Worm (Caenorhabditis elegans) whole organism, L4 larva: ENCODE measurements around the gene Y10G11A.1.
A peak's percentile ranks its signal among the peaks of the same experiment; 100 is the strongest.
"Not testable (repeated sequence)": the region's sequence is repeated elsewhere in the genome, so short reads cannot be mapped to it uniquely, and the experiment has no call there.

ENCODE experiments used
- T20F7.1 ChIP-seq: fragments of 200-800 bp; sonication (Bioruptor generic); optimal IDR thresholded peaks from 2 replicates; lab custom pipeline; 2018; ENCODE audit warnings: mild to moderate bottlenecking, missing genetic modification characterization, missing compliant biosample characterization
- Y48G9A.11 ChIP-seq: fragments of 200-800 bp; sonication (Bioruptor generic); IDR thresholded peaks from 2 replicates; pipeline ENCODE4 v1.3.6; 2022; ENCODE audit warnings: missing genetic modification reagents, missing genetic modification characterization, missing compliant biosample characterization
- arid-1 ChIP-seq: fragments of 200-800 bp; sonication (Bioruptor generic); conservative IDR thresholded peaks from 2 replicates; pipeline ENCODE4 v1.3.6; 2022; ENCODE audit warnings: missing genetic modification reagents, missing genetic modification characterization, missing compliant biosample characterization
- ceh-62 ChIP-seq: sonication (generic microtip); optimal IDR thresholded peaks from 2 replicates; lab custom pipeline; 2017; ENCODE audit warnings: missing biosample characterization, missing genetic modification characterization
- ces-1 ChIP-seq: fragments of 150-350 bp; sonication (generic microtip); optimal IDR thresholded peaks from 4 replicates; lab custom pipeline; 2014; ENCODE audit warnings: missing biosample characterization, missing genetic modification reagents, missing genetic modification characterization
- duxl-1 ChIP-seq: sonication (generic microtip); optimal IDR thresholded peaks from 2 replicates; lab custom pipeline; 2016; ENCODE audit warnings: mild to moderate bottlenecking, missing genetic modification characterization, moderate library complexity, missing compliant biosample characterization; ENCODE audit not compliant: poor library complexity
- hif-1 ChIP-seq, 2 experiments: sonication (generic microtip); optimal IDR thresholded peaks; 2 replicates each; lab custom pipeline; 2016 to 2017; ENCODE audit warnings: missing compliant biosample characterization in 2 of 2, missing genetic modification characterization in 2 of 2, missing genetic modification reagents in 2 of 2, missing genotype in 2 of 2, mild to moderate bottlenecking in 1 of 2
- lin-13 ChIP-seq: fragments of 150-350 bp; optimal IDR thresholded peaks from 2 replicates; lab custom pipeline; 2014; ENCODE audit warnings: missing biosample characterization, missing genetic modification reagents, missing genetic modification characterization
- lin-38 ChIP-seq: fragments of 200-800 bp; sonication (Bioruptor generic); IDR thresholded peaks from 2 replicates; pipeline ENCODE4 v1.3.6; 2022; ENCODE audit warnings: missing genetic modification reagents, missing genetic modification characterization, missing compliant biosample characterization
- lsy-2 ChIP-seq, 2 experiments: fragments of 150-350 bp in 1 of 2; sonication (generic microtip) in 1 of 2; optimal IDR thresholded peaks; 2 replicates each; lab custom pipeline; 2014 to 2017; ENCODE audit warnings: missing biosample characterization in 2 of 2, missing genetic modification characterization in 2 of 2
- mdt-29 ChIP-seq: fragments of 200-800 bp; sonication (Bioruptor generic); IDR thresholded peaks from 2 replicates; pipeline ENCODE4 v1.3.6; 2022; ENCODE audit warnings: missing genetic modification reagents, missing genetic modification characterization, missing compliant biosample characterization
- mxl-2 ChIP-seq: fragments of 200-800 bp; sonication (Bioruptor generic); conservative IDR thresholded peaks from 2 replicates; pipeline ENCODE4 v1.3.6; 2022; ENCODE audit warnings: missing genetic modification reagents, missing genetic modification characterization, missing compliant biosample characterization
- nhr-237 ChIP-seq: sonication (generic microtip); optimal IDR thresholded peaks from 2 replicates; lab custom pipeline; 2017; ENCODE audit warnings: missing biosample characterization, missing genetic modification characterization
- nhr-77 ChIP-seq: fragments of 150-350 bp; optimal IDR thresholded peaks from 2 replicates; lab custom pipeline; 2014; ENCODE audit warnings: missing biosample characterization, missing genetic modification characterization
- pha-4 ChIP-seq, 2 experiments: fragments of 150-350 bp in 1 of 2; fragments of 200-800 bp in 1 of 2; sonication (Bioruptor generic) in 1 of 2; IDR thresholded peaks in 1 of 2; optimal IDR thresholded peaks in 1 of 2; 2 replicates each; pipeline versions ENCODE4 v1.3.6 to Lab custom; 2014 to 2022; ENCODE audit warnings: missing genetic modification characterization in 2 of 2, missing genetic modification reagents in 2 of 2, missing biosample characterization in 1 of 2, missing compliant biosample characterization in 1 of 2
- snpc-1.2 ChIP-seq: fragments of 200-800 bp; sonication (Bioruptor generic); IDR thresholded peaks from 2 replicates; pipeline ENCODE4 v1.3.6; 2022; ENCODE audit warnings: missing genetic modification reagents, missing genetic modification characterization, missing compliant biosample characterization
- zag-1 ChIP-seq: fragments of 150-350 bp; optimal IDR thresholded peaks from 2 replicates; lab custom pipeline; 2014; ENCODE audit warnings: missing biosample characterization, missing genetic modification characterization
- zfp-3 ChIP-seq: fragments of 200-800 bp; sonication (Bioruptor generic); conservative IDR thresholded peaks from 2 replicates; pipeline ENCODE4 v1.3.6; 2022; ENCODE audit warnings: missing genetic modification reagents, missing genetic modification characterization, missing compliant biosample characterization
- zip-11 ChIP-seq: fragments of 200-800 bp; sonication (Bioruptor generic); IDR thresholded peaks from 2 replicates; pipeline ENCODE4 v1.3.6; 2022; ENCODE audit warnings: missing genetic modification characterization, missing compliant biosample characterization
- zip-2 ChIP-seq: fragments of 150-350 bp; optimal IDR thresholded peaks from 2 replicates; lab custom pipeline; 2014; ENCODE audit warnings: missing biosample characterization, missing genetic modification characterization

Gene Y10G11A.1

DNA sequence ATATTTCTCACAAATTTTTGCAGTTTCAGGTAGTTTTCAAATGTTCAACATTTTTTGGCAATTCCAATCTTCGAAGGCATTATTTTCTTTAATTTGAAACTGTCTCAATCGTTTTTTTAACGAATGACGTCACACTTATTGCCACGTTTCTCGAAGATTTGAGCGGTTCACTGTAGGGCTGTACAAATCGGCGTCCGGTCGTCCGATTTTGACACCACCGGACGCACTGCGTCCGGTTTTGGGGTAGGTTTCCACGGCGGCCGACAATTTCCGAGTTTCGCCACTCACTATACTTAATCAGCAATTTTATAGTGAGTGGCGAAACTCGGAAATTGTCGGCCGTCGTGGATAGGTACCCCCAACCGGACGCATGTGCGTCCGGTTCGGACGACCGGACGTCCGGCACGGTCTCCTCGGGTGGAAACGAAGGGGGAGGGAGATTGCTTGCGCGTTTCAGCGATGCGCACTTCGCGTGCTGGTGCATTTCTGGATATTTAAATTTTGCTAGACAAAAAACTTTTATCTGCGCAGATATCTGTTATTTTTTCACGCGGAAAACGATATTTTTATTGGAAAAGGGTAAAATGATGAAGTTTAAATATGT, 16.1 kb downstream of the Y10G11A.1 start:
- TF ChIP-seq snpc-1.2 (GFP tag; lab: Robert Waterston, UW), result peak; percentile 95
- 0 out of 2 replicates have a peak, but pooled peaks have one; percentile 35 for TF ChIP-seq lin-38 (GFP tag; lab: Robert Waterston, UW)

DNA sequence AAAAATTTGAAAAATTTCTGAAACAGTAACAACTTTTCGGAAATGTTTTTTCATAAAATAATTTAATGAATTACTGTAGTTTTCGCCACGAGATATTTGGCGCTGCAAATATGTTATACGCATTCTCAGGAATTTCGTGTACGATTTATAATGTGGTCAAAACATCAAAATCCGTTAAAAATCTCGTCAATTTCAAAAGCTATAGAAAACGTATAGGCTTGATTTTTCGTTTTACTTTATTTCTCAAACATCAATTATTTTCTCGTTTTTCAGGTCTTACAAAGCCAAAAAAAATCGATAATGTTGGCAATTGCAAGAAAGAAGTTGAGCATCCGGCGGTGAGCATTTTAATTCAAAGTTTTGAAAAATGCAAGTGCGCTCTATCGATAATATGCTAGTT, 18.5 kb downstream of the Y10G11A.1 start, which contains the start of gene dlc-4:
Gene dlc-4, plus strand, starts transcription at position 301 of the 400 bp plus-strand sequence.
- TF ChIP-seq zag-1 (tag; lab: Kevin White, UChicago), result no peak
- no peak for TF ChIP-seq duxl-1 (tag; lab: Kevin White, UChicago)
- TF ChIP-seq lin-38 (GFP tag; lab: Robert Waterston, UW), result no peak
- TF ChIP-seq, all 104 proteins: peak for 0

DNA sequence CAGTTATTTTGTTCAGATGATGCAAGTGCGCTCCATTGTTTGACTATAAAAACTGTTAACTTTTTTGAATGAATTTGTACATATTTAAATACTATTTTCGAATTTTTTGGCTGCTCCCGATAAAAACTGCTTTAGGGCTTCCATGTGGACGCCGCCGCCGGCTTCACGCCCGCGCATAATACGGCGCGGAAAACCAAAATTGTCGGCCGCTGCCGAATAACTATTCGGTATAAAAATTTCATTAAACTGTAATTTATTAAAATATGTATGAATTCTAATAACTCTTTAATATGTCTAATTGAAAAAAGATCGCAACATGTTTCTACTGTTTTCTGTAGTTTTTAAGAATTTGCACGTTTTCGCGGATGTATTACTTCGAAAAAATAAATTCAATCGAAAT, 22.2 kb downstream of the Y10G11A.1 start:
- peak; percentile 56; the same call in 1 of the 2 replicates for TF ChIP-seq snpc-1.2 (GFP tag; lab: Robert Waterston, UW)
- TF ChIP-seq ceh-62 (tag; lab: Kevin White, UChicago), result no peak

DNA sequence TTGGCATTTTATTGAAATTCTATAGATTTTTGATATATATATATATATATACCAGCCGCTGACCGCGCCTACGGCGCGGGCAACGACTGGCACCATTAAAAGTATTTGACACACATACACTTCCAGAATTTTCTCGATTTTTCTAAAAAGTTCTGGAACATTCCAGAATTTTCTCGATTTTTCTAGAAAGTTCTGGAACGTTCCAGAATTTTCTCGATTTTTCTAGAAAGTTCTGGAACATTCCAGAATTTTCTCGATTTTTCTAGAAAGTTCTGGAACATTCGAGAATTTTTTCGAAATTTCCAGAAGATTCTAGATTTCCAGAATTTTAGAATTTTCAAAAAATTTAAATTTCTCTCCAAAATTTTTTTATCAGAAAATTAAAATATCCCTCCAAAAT, 33.9 kb downstream of the Y10G11A.1 start:
- TF ChIP-seq mdt-29 (GFP tag; lab: Robert Waterston, UW) (peak; percentile 97), lin-38 (GFP tag; lab: Robert Waterston, UW) (peak; percentile 77), zfp-3 (GFP tag; lab: Robert Waterston, UW) (peak; percentile 74; the same call in 1 of the 2 replicates), snpc-1.2 (GFP tag; lab: Robert Waterston, UW) (peak; percentile 94), pha-4 (GFP tag; IDR thresholded peaks at IDR 0.05; lab: Robert Waterston, UW) (peak; percentile 90; the same call in 1 of the 2 replicates), arid-1 (GFP tag; lab: Robert Waterston, UW) (peak; percentile 94)
- not testable (repeated sequence) for TF ChIP-seq pha-4 (tag; optimal IDR thresholded peaks at IDR 0.05; lab: Kevin White, UChicago)

DNA sequence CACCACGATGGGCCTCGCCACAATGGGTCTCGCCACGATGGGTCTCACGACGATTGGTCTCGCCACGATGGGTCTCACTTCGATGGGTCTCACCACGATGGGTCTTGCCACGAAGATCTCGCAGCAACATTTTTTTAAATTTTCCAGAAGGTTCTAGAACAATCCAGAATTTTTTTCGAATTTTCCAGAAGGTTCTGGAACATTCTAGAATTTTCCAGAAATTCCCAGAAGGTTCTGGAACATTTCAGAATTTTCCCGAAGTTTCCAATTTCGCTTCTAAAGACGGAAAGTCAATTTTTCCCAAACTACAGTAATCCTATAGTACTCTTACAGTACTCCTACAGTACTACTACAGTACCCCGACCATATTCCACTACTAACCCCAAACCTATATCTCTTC, 34.5 kb downstream of the Y10G11A.1 start:
- 0 out of 2 replicates have a peak, but pooled peaks have one; percentile 11 for TF ChIP-seq snpc-1.2 (GFP tag; lab: Robert Waterston, UW)

DNA sequence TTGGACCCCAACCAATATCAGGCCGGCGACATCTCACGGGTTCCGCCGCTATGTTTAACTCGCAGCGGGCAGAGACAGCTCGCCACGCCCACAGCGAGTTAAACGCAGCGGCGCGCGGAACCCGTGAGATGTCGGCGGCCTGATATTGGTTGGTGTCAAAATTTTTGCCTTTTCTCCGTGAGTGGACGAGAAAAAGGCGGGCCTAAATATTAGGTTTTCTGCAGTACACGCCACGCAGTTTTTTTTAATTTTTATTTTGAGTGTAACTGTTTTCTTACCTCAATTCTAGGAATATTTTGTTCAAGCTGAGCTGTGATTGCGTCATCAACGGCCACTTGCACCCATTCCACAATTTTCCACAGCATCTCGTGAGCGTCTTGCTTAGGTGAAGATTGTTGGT, 39.5 kb downstream of the Y10G11A.1 start:
- peak; percentile 90 for TF ChIP-seq snpc-1.2 (GFP tag; lab: Robert Waterston, UW)

DNA sequence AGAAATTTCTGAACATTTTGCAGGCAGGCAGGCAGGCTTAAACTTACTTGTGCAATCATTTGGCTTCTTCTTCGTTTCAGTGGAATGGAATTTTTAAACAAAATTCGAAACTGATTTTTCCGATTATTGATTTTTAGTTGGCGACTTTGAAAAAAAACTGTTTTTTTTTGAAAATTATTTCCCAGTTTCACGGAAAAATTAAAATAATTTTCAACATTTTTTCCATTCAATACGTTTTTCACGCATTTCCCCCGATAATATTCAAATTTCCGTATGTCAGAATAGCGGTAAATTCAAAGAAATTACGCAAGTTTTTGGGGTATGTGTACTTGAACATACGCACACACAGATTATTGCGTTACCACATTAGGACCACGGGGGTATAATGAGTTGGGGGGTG, 46.5 kb downstream of the Y10G11A.1 start, which contains the start of gene VY10G11R.1:
Gene VY10G11R.1, minus strand, starts transcription at position 101 of the 400 bp plus-strand sequence.
- TF ChIP-seq Y48G9A.11 (GFP tag; lab: Robert Waterston, UW); nhr-237 (tag; lab: Kevin White, UChicago); T20F7.1: not testable (repeated sequence)
- TF ChIP-seq, all 104 proteins: peak for 0; not testable (repeated sequence) for 104

DNA sequence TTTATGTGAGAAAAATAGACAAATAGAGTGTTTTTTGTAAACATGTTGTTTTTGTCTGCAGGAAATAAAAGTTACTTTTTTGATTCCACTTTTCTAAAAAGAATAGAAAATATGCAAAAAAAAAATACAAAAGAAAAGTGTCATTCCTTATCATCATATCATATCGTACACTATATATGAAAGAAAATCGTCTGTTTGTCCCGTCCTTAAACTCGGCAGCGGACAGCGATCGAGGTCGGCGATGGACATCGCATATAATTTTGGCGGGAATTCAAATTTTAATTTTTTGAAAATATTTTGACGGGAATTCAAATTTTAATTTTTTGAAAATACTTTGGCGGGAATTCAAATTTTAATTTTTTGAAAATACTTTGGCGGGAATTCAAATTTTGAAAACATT, 47.1 kb downstream of the Y10G11A.1 start:
- TF ChIP-seq lsy-2 (tag; optimal IDR thresholded peaks at IDR 0.05; lab: Kevin White, UChicago) (no peak), hif-1 (tag; optimal IDR thresholded peaks at IDR 0.05; lab: Kevin White, UChicago) (no peak), lin-13 (no peak), zip-11 (GFP tag; lab: Robert Waterston, UW) (no peak), nhr-77 (tag; lab: Kevin White, UChicago) (no peak), snpc-1.2 (GFP tag; lab: Robert Waterston, UW) (peak; percentile 75), mxl-2 (GFP tag; lab: Robert Waterston, UW) (no peak)

DNA sequence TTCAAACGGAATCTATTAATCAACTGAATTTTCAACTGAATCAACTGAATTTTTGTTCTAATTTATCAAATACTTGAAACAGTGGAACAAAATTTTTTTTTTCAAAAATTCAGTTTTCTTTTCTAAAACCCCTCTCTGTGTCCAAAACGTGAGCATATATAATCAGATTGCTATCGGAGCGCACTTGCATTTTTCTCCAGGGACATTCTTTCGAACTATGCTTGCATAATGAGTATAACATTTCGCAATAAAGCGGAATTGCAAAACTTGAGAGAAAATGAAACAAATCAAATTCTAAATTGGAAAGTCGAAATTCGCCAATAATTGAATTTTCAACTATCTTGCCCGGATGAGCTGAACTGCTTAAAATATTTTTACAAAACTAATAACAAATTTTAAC, 51.6 kb downstream of the Y10G11A.1 start:
- peak; percentile 22 for TF ChIP-seq ces-1
- no peak for TF ChIP-seq zip-2 (tag; lab: Kevin White, UChicago)
